Worm (Caenorhabditis elegans): ENCODE measurements around the gene lin-1.

The lin-1 gene

ce11 chrIV:2281353-2281976, 18.6 kb downstream of the lin-1 start:
- TF ChIP-seq let-607 (tag; optimal IDR thresholded peaks at IDR 0.05) (peak in 1 of 2 experiments; percentile 3), let-526 (GFP tag; IDR thresholded peaks at IDR 0.05) (no peak), ztf-3 (GFP tag; optimal IDR thresholded peaks at IDR 0.05) (no peak), tbp1 (GFP tag; optimal IDR thresholded peaks at IDR 0.05) (peak; percentile 30), nhr-80 (tag; optimal IDR thresholded peaks at IDR 0.05) (peak; percentile 86), rcor-1 (GFP tag; IDR thresholded peaks at IDR 0.05) (no peak), sea-2 (GFP tag; IDR thresholded peaks at IDR 0.05) (no peak), nfya-1 (tag; optimal IDR thresholded peaks at IDR 0.05; ENCODE audit: borderline replicate concordance, insufficient read depth) (no peak), gei-17 (GFP tag; optimal IDR thresholded peaks at IDR 0.05) (no peak), F33H1.4 (GFP tag; IDR thresholded peaks at IDR 0.05) (0 out of 2 replicates have a peak, but pooled peaks have one; percentile 26), lin-40 (tag; optimal IDR thresholded peaks at IDR 0.05) (peak; percentile 46), unc-130 (GFP tag; optimal IDR thresholded peaks at IDR 0.05) (no peak), dox-1 (GFP tag; IDR thresholded peaks at IDR 0.05) (0 out of 2 replicates have a peak, but pooled peaks have one; percentile 36), ama-1 (optimal IDR thresholded peaks at IDR 0.05) (peak; percentile 65), ama-1 (GFP tag; optimal IDR thresholded peaks at IDR 0.05) (no peak), attf-5 (GFP tag; optimal IDR thresholded peaks at IDR 0.05) (no peak), Y95B8A.8 (GFP tag; IDR thresholded peaks at IDR 0.05) (no peak), snpc-3.4 (tag; optimal IDR thresholded peaks at IDR 0.05) (no peak), hlh-12 (tag; optimal IDR thresholded peaks at IDR 0.05) (no peak), madf-6 (GFP tag; IDR thresholded peaks at IDR 0.05) (no peak), somi-1 (GFP tag; optimal IDR thresholded peaks at IDR 0.05) (no peak), D2030.7 (GFP tag; IDR thresholded peaks at IDR 0.05) (no peak), cebp-1 (GFP tag; IDR thresholded peaks at IDR 0.05) (no peak), cebp-1 (tag; optimal IDR thresholded peaks at IDR 0.05) (peak; percentile 38), ztf-25 (GFP tag; IDR thresholded peaks at IDR 0.05) (no peak), B0336.3 (GFP tag; IDR thresholded peaks at IDR 0.05) (no peak), fkh-3 (tag; optimal IDR thresholded peaks at IDR 0.05) (no peak), nhr-179 (tag; optimal IDR thresholded peaks at IDR 0.05) (no peak), ztf-28 (GFP tag; IDR thresholded peaks at IDR 0.05) (no peak), ztf-22 (GFP tag; optimal IDR thresholded peaks at IDR 0.05) (no peak), sptf-2 (GFP tag; optimal IDR thresholded peaks at IDR 0.05) (no peak), F10E7.11 (tag; optimal IDR thresholded peaks at IDR 0.05) (no peak), madf-3 (GFP tag; IDR thresholded peaks at IDR 0.05) (no peak), Y53F4B.3 (GFP tag; IDR thresholded peaks at IDR 0.05) (no peak), pbrm-1 (GFP tag; IDR thresholded peaks at IDR 0.05) (no peak), egrh-3 (GFP tag; IDR thresholded peaks at IDR 0.05) (peak; percentile 41; the same call in 1 of the 2 replicates), attf-6 (GFP tag; IDR thresholded peaks at IDR 0.05) (no peak), xnd-1 (tag; optimal IDR thresholded peaks at IDR 0.05) (no peak), aptf-2 (GFP tag; conservative IDR thresholded peaks at IDR 0.05) (no peak), F49E8.2 (tag; optimal IDR thresholded peaks at IDR 0.05; ENCODE audit: insufficient read depth) (no peak), ztf-26 (tag; optimal IDR thresholded peaks at IDR 0.05) (peak; percentile 51), egl-44 (GFP tag; IDR thresholded peaks at IDR 0.05) (no peak), nhr-27 (tag; optimal IDR thresholded peaks at IDR 0.05) (no peak), ceh-79 (tag; optimal IDR thresholded peaks at IDR 0.05) (no peak), hrde-1 (tag; optimal IDR thresholded peaks at IDR 0.05; ENCODE audit: borderline replicate concordance) (no peak), nfyb-1 (GFP tag; IDR thresholded peaks at IDR 0.05) (0 out of 2 replicates have a peak, but pooled peaks have one; percentile 11), hlh-26 (GFP tag; conservative IDR thresholded peaks at IDR 0.05) (no peak), lag-1 (GFP tag; IDR thresholded peaks at IDR 0.05) (no peak)

All from whole organism, young adult.